Comparison of ENCODE assay signal across 1 fruit fly cellular context in the genomic region with DNA sequence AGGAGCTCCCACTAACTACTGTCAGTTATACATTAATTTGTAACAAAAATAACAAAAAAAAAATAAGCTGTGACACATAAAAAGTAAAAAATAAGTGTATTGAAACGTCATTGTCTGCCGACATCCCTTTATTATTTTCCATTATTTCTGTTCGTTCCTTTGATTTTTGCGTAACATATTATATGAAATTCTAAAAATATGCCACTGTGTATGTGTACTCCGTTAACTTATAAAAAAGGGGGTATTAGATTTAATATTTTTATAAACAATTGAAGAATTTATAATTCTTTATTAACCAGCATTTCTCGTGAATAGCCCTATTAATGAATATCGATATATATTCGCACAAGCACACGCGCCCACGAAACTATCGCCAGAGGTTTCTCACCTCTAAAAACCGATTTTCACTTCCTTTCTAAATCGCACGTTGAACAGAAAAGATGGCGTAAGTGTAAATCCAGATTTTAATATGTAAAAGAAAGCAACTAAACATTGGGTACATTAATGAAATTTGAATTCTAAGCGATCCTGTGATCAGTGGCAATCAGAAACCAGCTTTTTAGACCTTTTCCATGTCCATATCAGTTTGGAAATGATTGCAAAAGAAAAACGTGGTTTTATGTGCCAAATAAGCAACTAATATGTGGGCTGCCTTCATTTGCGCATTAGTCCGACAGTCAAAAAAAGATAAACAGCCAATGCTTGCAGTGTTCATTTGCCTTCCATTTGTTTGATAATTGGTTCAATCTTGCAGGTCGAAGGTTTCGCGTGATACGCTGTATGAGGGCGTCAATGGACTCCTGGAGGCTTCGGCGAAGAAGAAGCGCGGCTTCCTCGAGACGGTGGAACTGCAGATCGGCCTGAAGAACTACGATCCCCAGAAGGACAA.
A peak's percentile ranks its signal among the peaks of the same experiment; 100 is the strongest.
TF ChIP-seq lines count a peak whose summit lies in the region.

A gene (plus strand): TSS at position 406 of the 889 bp plus-strand sequence.

TF ChIP-seq in whole organism, embryonic, 481 proteins besides CTCF, POLR2A, EP300 and RAD21 (continued from another document and continues in another):
- no peak for TF ChIP-seq CG10565 (GFP tag; optimal IDR thresholded peaks at IDR 0.05; lab: Kevin White, UChicago)
- TF ChIP-seq gfzf (GFP tag; optimal IDR thresholded peaks at IDR 0.05; lab: Kevin White, UChicago), result no peak
- peak; percentile 47 for TF ChIP-seq CG12659 (GFP tag; optimal IDR thresholded peaks at IDR 0.05; lab: Kevin White, UChicago)
- TF ChIP-seq Hr51 (GFP tag; optimal IDR thresholded peaks at IDR 0.05; lab: Kevin White, UChicago), result peak; percentile 4 to 38
- peak; percentile 90 for TF ChIP-seq dm (GFP tag; optimal IDR thresholded peaks at IDR 0.05; lab: Kevin White, UChicago)
- peak; percentile 24 for TF ChIP-seq CG30431 (GFP tag; optimal IDR thresholded peaks at IDR 0.05; lab: Kevin White, UChicago)
- peak; percentile 2 for TF ChIP-seq CG3163 (GFP tag; optimal IDR thresholded peaks at IDR 0.05; lab: Kevin White, UChicago)
- peak; percentile 78 for TF ChIP-seq Dref (GFP tag; IDR thresholded peaks at IDR 0.05; lab: Robert Waterston, UW)
- peak; percentile 20 for TF ChIP-seq Six4 (GFP tag; optimal IDR thresholded peaks at IDR 0.05; lab: Kevin White, UChicago)
- peak; percentile 5 for TF ChIP-seq stwl (tag; optimal IDR thresholded peaks at IDR 0.05; lab: Kevin White, UChicago)
- peak; percentile 80 for TF ChIP-seq CG31441 (GFP tag; IDR thresholded peaks at IDR 0.05; lab: Robert Waterston, UW)
- no peak for TF ChIP-seq D (optimal IDR thresholded peaks at IDR 0.05; lab: Kevin White, UChicago)
- peak; percentile 83 for TF ChIP-seq D (GFP tag; optimal IDR thresholded peaks at IDR 0.05; lab: Kevin White, UChicago)
- peak; percentile 33 for TF ChIP-seq D19A (tag; optimal IDR thresholded peaks at IDR 0.05; lab: Kevin White, UChicago)
- peak; percentile 71 for TF ChIP-seq ind (GFP tag; optimal IDR thresholded peaks at IDR 0.05; lab: Kevin White, UChicago)
- peak; percentile 63 for TF ChIP-seq CG17829 (tag; optimal IDR thresholded peaks at IDR 0.05; lab: Kevin White, UChicago)
- no peak for TF ChIP-seq CG8290 (GFP tag; optimal IDR thresholded peaks at IDR 0.05; lab: Kevin White, UChicago)
- TF ChIP-seq CG8290 (tag; optimal IDR thresholded peaks at IDR 0.05; lab: Kevin White, UChicago), result peak in 1 of 2 experiments; percentile 81
- no peak for TF ChIP-seq ab (GFP tag; optimal IDR thresholded peaks at IDR 0.05; lab: Kevin White, UChicago)
- TF ChIP-seq Sox100B (GFP tag; optimal IDR thresholded peaks at IDR 0.05; lab: Kevin White, UChicago), result peak; percentile 59
- TF ChIP-seq gro (GFP tag; optimal IDR thresholded peaks at IDR 0.05; lab: Kevin White, UChicago), result peak; percentile 26
- TF ChIP-seq p53 (GFP tag; optimal IDR thresholded peaks at IDR 0.05; lab: Kevin White, UChicago), result no peak
- peak; percentile 50 for TF ChIP-seq CG17802 (tag; optimal IDR thresholded peaks at IDR 0.05; lab: Kevin White, UChicago)
- TF ChIP-seq H15 (GFP tag; IDR thresholded peaks at IDR 0.05; lab: Robert Waterston, UW), result peak; percentile 68; the same call in 2 of the 3 replicates
- TF ChIP-seq CG6175 (GFP tag; IDR thresholded peaks at IDR 0.05; lab: Robert Waterston, UW), result peak; percentile 51; the same call in 1 of the 3 replicates
- TF ChIP-seq knrl (GFP tag; IDR thresholded peaks at IDR 0.05; lab: Robert Waterston, UW; ENCODE audit: partially characterized antibody), result peak; percentile 82
- TF ChIP-seq Oli (tag; optimal IDR thresholded peaks at IDR 0.05; lab: Kevin White, UChicago), result peak; percentile 29
- TF ChIP-seq esg (GFP tag; conservative IDR thresholded peaks at IDR 0.05; lab: Robert Waterston, UW), result peak; percentile 62
- TF ChIP-seq Sin3A (optimal IDR thresholded peaks at IDR 0.05; lab: Kevin White, UChicago), result no peak
- TF ChIP-seq Rfx (GFP tag; IDR thresholded peaks at IDR 0.05; lab: Robert Waterston, UW), result peak; percentile 83
- no peak for TF ChIP-seq ERR (GFP tag; optimal IDR thresholded peaks at IDR 0.05; lab: Kevin White, UChicago)
- peak; percentile 67 for TF ChIP-seq CG30020 (tag; optimal IDR thresholded peaks at IDR 0.05; lab: Kevin White, UChicago)
- TF ChIP-seq BtbVII (GFP tag; optimal IDR thresholded peaks at IDR 0.05; lab: Kevin White, UChicago), result peak; percentile 68
- TF ChIP-seq CG8388 (GFP tag; optimal IDR thresholded peaks at IDR 0.05; lab: Kevin White, UChicago), result peak; percentile 50
- TF ChIP-seq CG15696 (tag; optimal IDR thresholded peaks at IDR 0.05; lab: Kevin White, UChicago), result peak; percentile 50
- TF ChIP-seq fd64A (GFP tag; optimal IDR thresholded peaks at IDR 0.05; lab: Kevin White, UChicago), result peak; percentile 38
- TF ChIP-seq abd-A (tag; optimal IDR thresholded peaks at IDR 0.05; lab: Kevin White, UChicago), result no peak
- TF ChIP-seq CG18764 (GFP tag; optimal IDR thresholded peaks at IDR 0.05; lab: Kevin White, UChicago), result peak; percentile 32
- peak; percentile 25 for TF ChIP-seq CG6683 (GFP tag; optimal IDR thresholded peaks at IDR 0.05; lab: Kevin White, UChicago)
- TF ChIP-seq E2f2 (GFP tag; IDR thresholded peaks at IDR 0.05; lab: Robert Waterston, UW), result 0 out of 2 replicates have a peak, but pooled peaks have one; percentile 37
- peak; percentile 6 for TF ChIP-seq CG5245 (GFP tag; optimal IDR thresholded peaks at IDR 0.05; lab: Kevin White, UChicago)
- TF ChIP-seq Dfd (GFP tag; optimal IDR thresholded peaks at IDR 0.05; lab: Kevin White, UChicago), result no peak
- peak; percentile 3 for TF ChIP-seq ewg (GFP tag; optimal IDR thresholded peaks at IDR 0.05; lab: Kevin White, UChicago)
- TF ChIP-seq emc (GFP tag; optimal IDR thresholded peaks at IDR 0.05; lab: Kevin White, UChicago), result peak; percentile 6
- no peak for TF ChIP-seq Deaf1 (tag; optimal IDR thresholded peaks at IDR 0.05; lab: Kevin White, UChicago)
- no peak for TF ChIP-seq crol (GFP tag; IDR thresholded peaks at IDR 0.05; lab: Robert Waterston, UW)
- no peak for TF ChIP-seq chn (GFP tag; optimal IDR thresholded peaks at IDR 0.05; lab: Kevin White, UChicago)
- peak; percentile 60 for TF ChIP-seq CG4424 (GFP tag; optimal IDR thresholded peaks at IDR 0.05; lab: Kevin White, UChicago)
- peak; percentile 92 for TF ChIP-seq ci (GFP tag; IDR thresholded peaks at IDR 0.05; lab: Robert Waterston, UW)
- peak; percentile 2 for TF ChIP-seq CG12299 (tag; optimal IDR thresholded peaks at IDR 0.05; lab: Kevin White, UChicago)
- peak; percentile 19 to 43 for TF ChIP-seq dpn (GFP tag; optimal IDR thresholded peaks at IDR 0.05; lab: Kevin White, UChicago)
- TF ChIP-seq CG11504 (tag; optimal IDR thresholded peaks at IDR 0.05; lab: Kevin White, UChicago), result peak; percentile 83
- peak; percentile 56; the same call in 1 of the 2 replicates for TF ChIP-seq cas (GFP tag; IDR thresholded peaks at IDR 0.05; lab: Robert Waterston, UW)
- TF ChIP-seq CG8765 (GFP tag; IDR thresholded peaks at IDR 0.05; lab: Robert Waterston, UW), result peak; percentile 44; the same call in 1 of the 2 replicates
- peak; percentile 4; the same call in 1 of the 3 replicates for TF ChIP-seq CG2889 (GFP tag; IDR thresholded peaks at IDR 0.05; lab: Robert Waterston, UW)
- TF ChIP-seq vnd (GFP tag; IDR thresholded peaks at IDR 0.05; lab: Robert Waterston, UW; ENCODE audit: partially characterized antibody), result peak; percentile 74
- TF ChIP-seq slp2 (GFP tag; optimal IDR thresholded peaks at IDR 0.05; lab: Kevin White, UChicago), result peak; percentile 31
- peak; percentile 23 for TF ChIP-seq Side (GFP tag; optimal IDR thresholded peaks at IDR 0.05; lab: Kevin White, UChicago)
- TF ChIP-seq exex (tag; optimal IDR thresholded peaks at IDR 0.05; lab: Kevin White, UChicago), result peak; percentile 19
- no peak for TF ChIP-seq Sox102F (GFP tag; optimal IDR thresholded peaks at IDR 0.05; lab: Kevin White, UChicago)
- peak; percentile 95 for TF ChIP-seq Neu2 (GFP tag; optimal IDR thresholded peaks at IDR 0.05; lab: Kevin White, UChicago; ENCODE audit: borderline replicate concordance)
- no peak for TF ChIP-seq CG1792 (GFP tag; optimal IDR thresholded peaks at IDR 0.05; lab: Kevin White, UChicago)
- TF ChIP-seq CG18011 (GFP tag; optimal IDR thresholded peaks at IDR 0.05; lab: Kevin White, UChicago), result peak; percentile 33
- no peak for TF ChIP-seq grn (GFP tag; optimal IDR thresholded peaks at IDR 0.05; lab: Kevin White, UChicago)
- no peak for TF ChIP-seq CG6854 (GFP tag; optimal IDR thresholded peaks at IDR 0.05; lab: Kevin White, UChicago)
- TF ChIP-seq Fer3 (tag; optimal IDR thresholded peaks at IDR 0.05; lab: Kevin White, UChicago), result peak; percentile 70
- peak; percentile 66 for TF ChIP-seq sob (GFP tag; IDR thresholded peaks at IDR 0.05; lab: Robert Waterston, UW)
- no peak for TF ChIP-seq CG2199 (GFP tag; IDR thresholded peaks at IDR 0.05; lab: Robert Waterston, UW)
- peak; percentile 59; the same call in 1 of the 2 replicates for TF ChIP-seq CG14667 (GFP tag; IDR thresholded peaks at IDR 0.05; lab: Robert Waterston, UW)
- peak; percentile 47 for TF ChIP-seq CG9876 (GFP tag; optimal IDR thresholded peaks at IDR 0.05; lab: Kevin White, UChicago)
- peak; percentile 33 for TF ChIP-seq sug (tag; optimal IDR thresholded peaks at IDR 0.05; lab: Kevin White, UChicago)
- 0 out of 2 replicates have a peak, but pooled peaks have one; percentile 51 for TF ChIP-seq Nf-YA (GFP tag; IDR thresholded peaks at IDR 0.05; lab: Robert Waterston, UW)
- no peak for TF ChIP-seq pnt (GFP tag; optimal IDR thresholded peaks at IDR 0.05; lab: Kevin White, UChicago)
- TF ChIP-seq CG15073 (GFP tag; optimal IDR thresholded peaks at IDR 0.05; lab: Kevin White, UChicago), result no peak
- peak; percentile 48 for TF ChIP-seq Usf (GFP tag; optimal IDR thresholded peaks at IDR 0.05; lab: Kevin White, UChicago)
- TF ChIP-seq CG8944 (GFP tag; optimal IDR thresholded peaks at IDR 0.05; lab: Kevin White, UChicago), result no peak
- TF ChIP-seq CG9797 (GFP tag; optimal IDR thresholded peaks at IDR 0.05; lab: Kevin White, UChicago), result no peak
- TF ChIP-seq zfh1 (GFP tag; IDR thresholded peaks at IDR 0.05; lab: Robert Waterston, UW), result peak; percentile 42; the same call in 2 of the 3 replicates
- TF ChIP-seq CG8478 (optimal IDR thresholded peaks at IDR 0.05; lab: Kevin White, UChicago), result no peak
- no peak for TF ChIP-seq Lim3 (GFP tag; IDR thresholded peaks at IDR 0.05; lab: Robert Waterston, UW)
- peak; percentile 8 for TF ChIP-seq Oaz (GFP tag; IDR thresholded peaks at IDR 0.05; lab: Robert Waterston, UW)
- TF ChIP-seq CG1603 (tag; optimal IDR thresholded peaks at IDR 0.05; lab: Kevin White, UChicago), result peak; percentile 69
- no peak for TF ChIP-seq Antp (GFP tag; optimal IDR thresholded peaks at IDR 0.05; lab: Kevin White, UChicago)
- TF ChIP-seq Dad (GFP tag; optimal IDR thresholded peaks at IDR 0.05; lab: Kevin White, UChicago), result peak; percentile 50
- TF ChIP-seq Ada2b (GFP tag; IDR thresholded peaks at IDR 0.05; lab: Robert Waterston, UW), result peak; percentile 38; the same call in 1 of the 2 replicates
- peak; percentile 46 for TF ChIP-seq maf-S (GFP tag; optimal IDR thresholded peaks at IDR 0.05; lab: Kevin White, UChicago)
- TF ChIP-seq sr (GFP tag; IDR thresholded peaks at IDR 0.05; lab: Robert Waterston, UW), result peak; percentile 84
- no peak for TF ChIP-seq CG7745 (tag; optimal IDR thresholded peaks at IDR 0.05; lab: Kevin White, UChicago)
- peak; percentile 69 for TF ChIP-seq wdn (GFP tag; IDR thresholded peaks at IDR 0.05; lab: Robert Waterston, UW)
- TF ChIP-seq tio (GFP tag; optimal IDR thresholded peaks at IDR 0.05; lab: Kevin White, UChicago), result peak; percentile 64
- TF ChIP-seq fu2 (GFP tag; optimal IDR thresholded peaks at IDR 0.05; lab: Kevin White, UChicago), result no peak
- no peak for TF ChIP-seq CG8281 (tag; optimal IDR thresholded peaks at IDR 0.05; lab: Kevin White, UChicago)
- peak; percentile 83 for TF ChIP-seq CG30403 (GFP tag; optimal IDR thresholded peaks at IDR 0.05; lab: Kevin White, UChicago)
- peak; percentile 65 for TF ChIP-seq CG12104 (GFP tag; optimal IDR thresholded peaks at IDR 0.05; lab: Kevin White, UChicago)
- TF ChIP-seq CG4820 (GFP tag; optimal IDR thresholded peaks at IDR 0.05; lab: Kevin White, UChicago), result peak; percentile 45
- peak; percentile 57 for TF ChIP-seq Xbp1 (GFP tag; optimal IDR thresholded peaks at IDR 0.05; lab: Kevin White, UChicago)
- peak; percentile 15 for TF ChIP-seq CG18476 (GFP tag; optimal IDR thresholded peaks at IDR 0.05; lab: Kevin White, UChicago)
- TF ChIP-seq Mad (GFP tag; optimal IDR thresholded peaks at IDR 0.05; lab: Kevin White, UChicago), result peak; percentile 7
- TF ChIP-seq Gsc (GFP tag; IDR thresholded peaks at IDR 0.05; lab: Robert Waterston, UW), result no peak
- peak; percentile 24 for TF ChIP-seq Sry-β (GFP tag; optimal IDR thresholded peaks at IDR 0.05; lab: Kevin White, UChicago)
- peak; percentile 20 for TF ChIP-seq CG2120 (GFP tag; optimal IDR thresholded peaks at IDR 0.05; lab: Kevin White, UChicago)
- TF ChIP-seq CG15479 (GFP tag; optimal IDR thresholded peaks at IDR 0.05; lab: Kevin White, UChicago), result no peak
- TF ChIP-seq ac (GFP tag; optimal IDR thresholded peaks at IDR 0.05; lab: Kevin White, UChicago), result no peak
- TF ChIP-seq otp (GFP tag; IDR thresholded peaks at IDR 0.05; lab: Robert Waterston, UW), result peak; percentile 72; the same call in 2 of the 3 replicates
- peak; percentile 84 for TF ChIP-seq CG7987 (GFP tag; optimal IDR thresholded peaks at IDR 0.05; lab: Kevin White, UChicago)
- TF ChIP-seq dati (GFP tag; IDR thresholded peaks at IDR 0.05; lab: Robert Waterston, UW), result no peak; the same call in 1 of the 2 replicates
- TF ChIP-seq CG17912 (GFP tag; optimal IDR thresholded peaks at IDR 0.05; lab: Kevin White, UChicago), result peak; percentile 88
- peak; percentile 15 for TF ChIP-seq cato (GFP tag; optimal IDR thresholded peaks at IDR 0.05; lab: Kevin White, UChicago; ENCODE audit: borderline replicate concordance)
- TF ChIP-seq Hr39 (optimal IDR thresholded peaks at IDR 0.05; lab: Kevin White, UChicago), result no peak
- TF ChIP-seq jing (GFP tag; optimal IDR thresholded peaks at IDR 0.05; lab: Kevin White, UChicago), result no peak
- TF ChIP-seq CG3847 (GFP tag; IDR thresholded peaks at IDR 0.05; lab: Robert Waterston, UW), result peak; percentile 45
- TF ChIP-seq bsh (GFP tag; optimal IDR thresholded peaks at IDR 0.05; lab: Kevin White, UChicago), result peak; percentile 19 to 24
- peak; percentile 35; the same call in 1 of the 3 replicates for TF ChIP-seq Mrtf (GFP tag; IDR thresholded peaks at IDR 0.05; lab: Robert Waterston, UW)
- peak; percentile 61; the same call in 1 of the 3 replicates for TF ChIP-seq CG11560 (tag; IDR thresholded peaks at IDR 0.05; lab: Robert Waterston, UW)
- no peak for TF ChIP-seq eyg (GFP tag; optimal IDR thresholded peaks at IDR 0.05; lab: Kevin White, UChicago)
- peak; percentile 56 for TF ChIP-seq gsb-n (tag; optimal IDR thresholded peaks at IDR 0.05; lab: Kevin White, UChicago)
- peak; percentile 75 for TF ChIP-seq CG13894 (tag; optimal IDR thresholded peaks at IDR 0.05; lab: Kevin White, UChicago)
- TF ChIP-seq tin (GFP tag; optimal IDR thresholded peaks at IDR 0.05; lab: Kevin White, UChicago), result peak; percentile 26
- peak; percentile 69 for TF ChIP-seq bcd (GFP tag; optimal IDR thresholded peaks at IDR 0.05; lab: Kevin White, UChicago)
